Fruit fly (Drosophila melanogaster) whole organism, embryonic: ENCODE data around the gene rogdi.

ENCODE experiments used
- Atf6 ChIP-seq: fragments of 200-800 bp; sonication (Bioruptor generic); IDR thresholded peaks from 2 replicates; pipeline ENCODE4 v1.3.6; 2022; ENCODE audit warnings: missing biosample characterization, missing genetic modification characterization
- CG10543 ChIP-seq: fragments of 200-800 bp; sonication (Bioruptor generic); optimal IDR thresholded peaks from 3 replicates; lab custom pipeline; 2017; ENCODE audit warnings: missing biosample characterization, mild to moderate bottlenecking, missing genetic modification characterization, moderate library complexity
- CG11398 ChIP-seq: fragments of 200-800 bp; sonication (Bioruptor generic); optimal IDR thresholded peaks from 2 replicates; lab custom pipeline; 2016; ENCODE audit warnings: missing biosample characterization, missing genetic modification characterization
- CG11456 ChIP-seq: fragments of 200-800 bp; sonication (Bioruptor generic); IDR thresholded peaks from 3 replicates; pipeline ENCODE4 v1.3.6; 2022; ENCODE audit warnings: missing biosample characterization, missing genetic modification characterization
- CG12104 ChIP-seq: fragments of 200-800 bp; sonication (Bioruptor generic); optimal IDR thresholded peaks from 3 replicates; lab custom pipeline; 2016; ENCODE audit warnings: missing biosample characterization, missing genetic modification characterization
- CG13123 ChIP-seq: fragments of 200-800 bp; sonication (Bioruptor generic); optimal IDR thresholded peaks from 2 replicates; lab custom pipeline; 2016; ENCODE audit warnings: missing biosample characterization, missing genetic modification characterization
- CG13287 ChIP-seq: fragments of 200-800 bp; sonication (Bioruptor generic); IDR thresholded peaks from 2 replicates; pipeline ENCODE4 v1.3.6; 2022; ENCODE audit warnings: missing biosample characterization, missing genetic modification characterization; ENCODE audit not compliant: partially characterized antibody
- CG13296 ChIP-seq: fragments of 200-800 bp; sonication (Bioruptor generic); optimal IDR thresholded peaks from 3 replicates; lab custom pipeline; 2018; ENCODE audit warnings: missing biosample characterization, mild to moderate bottlenecking, missing genetic modification characterization
- CG15269 ChIP-seq: fragments of 200-800 bp; sonication (Bioruptor generic); optimal IDR thresholded peaks from 2 replicates; lab custom pipeline; 2018; ENCODE audit warnings: missing biosample characterization, mild to moderate bottlenecking, missing genetic modification characterization, moderate library complexity
- CG15696 ChIP-seq: fragments of 200-800 bp; sonication (Bioruptor generic); optimal IDR thresholded peaks from 2 replicates; lab custom pipeline; 2019; ENCODE audit warnings: missing biosample characterization, mild to moderate bottlenecking, missing genetic modification characterization, moderate library complexity
- CG1602 ChIP-seq: fragments of 200-800 bp; sonication (Bioruptor generic); optimal IDR thresholded peaks from 3 replicates; lab custom pipeline; 2016; ENCODE audit warnings: missing biosample characterization, missing genetic modification characterization
- CG16813 ChIP-seq: fragments of 200-800 bp; sonication (Bioruptor generic); IDR thresholded peaks from 3 replicates; pipeline ENCODE4 v1.3.6; 2022; ENCODE audit warnings: missing biosample characterization, missing genetic modification characterization; ENCODE audit not compliant: partially characterized antibody
- CG18476 ChIP-seq: fragments of 200-800 bp; sonication (Bioruptor generic); optimal IDR thresholded peaks from 2 replicates; lab custom pipeline; 2016; ENCODE audit warnings: missing biosample characterization, mild to moderate bottlenecking, missing genetic modification characterization
- CG2199 ChIP-seq: fragments of 200-800 bp; sonication (Bioruptor generic); IDR thresholded peaks from 3 replicates; pipeline ENCODE4 v1.3.6; 2022; ENCODE audit warnings: missing biosample characterization, missing genetic modification characterization
- CG3995 ChIP-seq: fragments of 200-800 bp; sonication (Bioruptor generic); optimal IDR thresholded peaks from 3 replicates; lab custom pipeline; 2016; ENCODE audit warnings: missing biosample characterization, missing genetic modification characterization
- CG4360 ChIP-seq: fragments of 200-800 bp; sonication (Bioruptor generic); IDR thresholded peaks from 2 replicates; pipeline ENCODE4 v1.3.6; 2022; ENCODE audit warnings: missing biosample characterization, missing genetic modification characterization
- CG9727 ChIP-seq: fragments of 200-800 bp; sonication (Bioruptor generic); optimal IDR thresholded peaks from 3 replicates; lab custom pipeline; 2017; ENCODE audit warnings: missing biosample characterization, mild to moderate bottlenecking, missing genetic modification characterization
- Dad ChIP-seq: fragments of 200-800 bp; sonication (Bioruptor generic); optimal IDR thresholded peaks from 3 replicates; lab custom pipeline; 2016; ENCODE audit warnings: missing biosample characterization, missing genetic modification characterization
- Dip3 ChIP-seq: fragments of 200-800 bp; sonication (Bioruptor generic); optimal IDR thresholded peaks from 3 replicates; lab custom pipeline; 2016; ENCODE audit warnings: missing biosample characterization, missing genetic modification characterization
- Fer3 ChIP-seq: fragments of 200-800 bp; sonication (Bioruptor generic); optimal IDR thresholded peaks from 2 replicates; lab custom pipeline; 2018; ENCODE audit warnings: missing biosample characterization, mild to moderate bottlenecking, missing genetic modification characterization, moderate library complexity
- Hr51 ChIP-seq, 2 experiments: fragments of 200-800 bp; sonication (Bioruptor generic); optimal IDR thresholded peaks; 2 replicates in 1 of 2; 3 replicates in 1 of 2; lab custom pipeline; 2016 to 2018; ENCODE audit warnings: missing biosample characterization in 2 of 2, missing genetic modification characterization in 2 of 2, mild to moderate bottlenecking in 1 of 2, moderate library complexity in 1 of 2
- Lhr ChIP-seq: fragments of 200-800 bp; sonication (Bioruptor generic); optimal IDR thresholded peaks from 3 replicates; lab custom pipeline; 2017; ENCODE audit warnings: mild to moderate bottlenecking, missing biosample characterization, missing genetic modification reagents, missing genetic modification characterization
- Myb ChIP-seq: fragments of 200-800 bp; sonication (Bioruptor generic); optimal IDR thresholded peaks from 2 replicates; lab custom pipeline; 2016; ENCODE audit warnings: missing biosample characterization, missing genetic modification characterization
- Neu2 ChIP-seq: fragments of 200-800 bp; sonication (Bioruptor generic); optimal IDR thresholded peaks from 3 replicates; lab custom pipeline; 2016; ENCODE audit warnings: missing biosample characterization, missing genetic modification characterization, borderline replicate concordance
- NfI ChIP-seq: fragments of 200-800 bp; sonication (Bioruptor generic); optimal IDR thresholded peaks from 3 replicates; lab custom pipeline; 2018; ENCODE audit warnings: missing biosample characterization, mild to moderate bottlenecking, missing genetic modification characterization, moderate library complexity
- Oaz ChIP-seq: fragments of 200-800 bp; sonication (Bioruptor generic); IDR thresholded peaks from 2 replicates; pipeline ENCODE4 v1.3.6; 2022; ENCODE audit warnings: missing biosample characterization, missing genetic modification characterization
- Oli ChIP-seq: fragments of 200-800 bp; sonication (Bioruptor generic); optimal IDR thresholded peaks from 2 replicates; lab custom pipeline; 2018; ENCODE audit warnings: missing biosample characterization, mild to moderate bottlenecking, missing genetic modification characterization, moderate library complexity
- Ptx1 ChIP-seq: fragments of 200-800 bp; sonication (Bioruptor generic); IDR thresholded peaks from 2 replicates; pipeline ENCODE4 v1.3.6; 2022; ENCODE audit warnings: missing biosample characterization, missing genetic modification characterization
- Sox102F ChIP-seq: fragments of 200-800 bp; sonication (Bioruptor generic); optimal IDR thresholded peaks from 2 replicates; lab custom pipeline; 2018; ENCODE audit warnings: missing biosample characterization, mild to moderate bottlenecking, missing genetic modification characterization, moderate library complexity
- amos ChIP-seq: fragments of 200-800 bp; sonication (Bioruptor generic); IDR thresholded peaks from 2 replicates; pipeline ENCODE4 v1.3.6; 2022; ENCODE audit warnings: missing biosample characterization, missing genetic modification characterization; ENCODE audit not compliant: partially characterized antibody
- crc ChIP-seq: fragments of 200-800 bp; sonication (Bioruptor generic); optimal IDR thresholded peaks from 2 replicates; lab custom pipeline; 2016; ENCODE audit warnings: missing biosample characterization, missing genetic modification characterization
- dan ChIP-seq: fragments of 200-800 bp; sonication (Bioruptor generic); IDR thresholded peaks from 2 replicates; pipeline ENCODE4 v1.3.6; 2022; ENCODE audit warnings: missing biosample characterization, missing genetic modification characterization
- fd3F ChIP-seq: fragments of 200-800 bp; sonication (Bioruptor generic); optimal IDR thresholded peaks from 2 replicates; lab custom pipeline; 2018; ENCODE audit warnings: missing biosample characterization, mild to moderate bottlenecking, missing genetic modification characterization, moderate library complexity
- fd96Cb ChIP-seq: fragments of 200-800 bp; sonication (Bioruptor generic); optimal IDR thresholded peaks from 2 replicates; lab custom pipeline; 2018; ENCODE audit warnings: missing biosample characterization, mild to moderate bottlenecking, missing genetic modification characterization, moderate library complexity
- gfzf ChIP-seq: fragments of 200-800 bp; sonication (Bioruptor generic); optimal IDR thresholded peaks from 2 replicates; lab custom pipeline; 2016; ENCODE audit warnings: missing biosample characterization, mild to moderate bottlenecking, missing genetic modification characterization, moderate library complexity
- hkb ChIP-seq, 2 experiments: fragments of 200-800 bp in 1 of 2; fragments of >200 bp in 1 of 2; sonication (Bioruptor generic) in 1 of 2; IDR thresholded peaks in 1 of 2; optimal IDR thresholded peaks in 1 of 2; 2 replicates each; pipeline versions ENCODE4 v1.3.6 to Lab custom; 2017 to 2022; ENCODE audit warnings: missing biosample characterization in 1 of 2, missing genetic modification characterization in 1 of 2
- insv ChIP-seq, 2 experiments: fragments of 200-800 bp; sonication (Bioruptor generic); optimal IDR thresholded peaks; 3 replicates each; lab custom pipeline; 2016 to 2018; ENCODE audit warnings: missing biosample characterization in 2 of 2, missing genetic modification characterization in 2 of 2
- jumu ChIP-seq: fragments of 200-800 bp; sonication (Bioruptor generic); optimal IDR thresholded peaks from 3 replicates; lab custom pipeline; 2016; ENCODE audit warnings: missing biosample characterization, missing genetic modification characterization
- knrl ChIP-seq: fragments of 200-800 bp; sonication (Bioruptor generic); IDR thresholded peaks from 3 replicates; pipeline ENCODE4 v1.3.6; 2022; ENCODE audit warnings: missing biosample characterization, missing genetic modification characterization; ENCODE audit not compliant: partially characterized antibody
- mirr ChIP-seq: fragments of 200-800 bp; sonication (Bioruptor generic); optimal IDR thresholded peaks from 3 replicates; lab custom pipeline; 2018; ENCODE audit warnings: missing biosample characterization, mild to moderate bottlenecking, missing genetic modification characterization
- nom ChIP-seq: fragments of 200-800 bp; sonication (Bioruptor generic); optimal IDR thresholded peaks from 2 replicates; lab custom pipeline; 2017; ENCODE audit warnings: missing biosample characterization, missing genetic modification characterization, mild to moderate bottlenecking, moderate library complexity, missing genetic modification reagents
- pita ChIP-seq: fragments of 200-800 bp; sonication (Bioruptor generic); optimal IDR thresholded peaks from 2 replicates; lab custom pipeline; 2017; ENCODE audit warnings: missing biosample characterization, mild to moderate bottlenecking, missing genetic modification characterization
- ro ChIP-seq: fragments of 200-800 bp; sonication (Bioruptor generic); IDR thresholded peaks from 2 replicates; pipeline ENCODE4 v1.3.6; 2022; ENCODE audit warnings: missing biosample characterization, missing genetic modification characterization
- run ChIP-seq: fragments of 200-800 bp; sonication (Bioruptor generic); optimal IDR thresholded peaks from 3 replicates; lab custom pipeline; 2018; ENCODE audit warnings: missing biosample characterization, mild to moderate bottlenecking, missing genetic modification characterization
- so ChIP-seq: fragments of 200-800 bp; sonication (Bioruptor generic); IDR thresholded peaks from 3 replicates; pipeline ENCODE4 v1.3.6; 2022; ENCODE audit warnings: missing biosample characterization, missing genetic modification characterization
- usp ChIP-seq: fragments of >200 bp; optimal IDR thresholded peaks from 2 replicates; lab custom pipeline; 2017; ENCODE audit warnings: missing biosample characterization, missing genetic modification characterization
- wek ChIP-seq: fragments of 200-800 bp; sonication (Bioruptor generic); optimal IDR thresholded peaks from 3 replicates; lab custom pipeline; 2018; ENCODE audit warnings: missing biosample characterization, mild to moderate bottlenecking, missing genetic modification characterization, moderate library complexity

rogdi gene

DNA sequence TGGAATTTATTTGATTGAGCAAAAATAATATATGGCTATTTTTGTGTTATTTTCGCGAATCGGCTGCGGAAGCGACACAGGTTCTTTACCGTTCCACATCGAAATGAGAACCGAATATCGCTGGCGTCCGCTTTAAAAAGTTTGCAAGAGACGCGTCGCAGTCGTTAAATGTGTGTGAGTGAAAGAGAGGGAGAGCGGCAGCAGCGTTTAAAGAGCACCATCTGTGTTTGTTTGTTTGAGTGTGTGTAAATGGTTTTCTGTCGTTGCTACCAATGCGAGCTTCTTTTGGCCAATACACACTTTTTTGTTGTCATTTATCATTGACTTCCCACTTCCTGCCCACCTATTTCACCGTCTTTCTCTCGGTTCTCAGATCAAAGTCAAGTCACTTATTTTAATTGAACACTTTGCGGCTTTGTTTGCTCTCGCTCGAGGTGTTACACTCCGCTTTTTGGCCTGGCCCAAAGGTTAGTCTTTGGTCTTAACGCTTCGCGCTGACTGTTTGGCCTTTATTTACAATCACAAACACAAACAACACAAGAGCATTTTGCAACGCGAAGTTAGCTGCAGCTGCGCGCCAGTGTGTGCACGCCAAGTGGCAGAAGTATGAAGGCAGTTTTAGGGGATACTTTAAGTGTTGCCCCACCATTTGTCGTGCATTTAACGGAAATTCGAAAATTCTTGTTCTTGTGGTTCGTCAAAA is 37.1 kb upstream of the rogdi start, which contains the start of gene CG3764 (continued):
- TF ChIP-seq Dad (GFP tag; lab: Kevin White, UChicago), result peak; percentile 75
- TF ChIP-seq run (tag; lab: Kevin White, UChicago), result peak; percentile 66
- TF ChIP-seq CG18476 (GFP tag; lab: Kevin White, UChicago), result peak; percentile 37
- TF ChIP-seq CG9727 (GFP tag; lab: Kevin White, UChicago), result peak; percentile 84
- TF ChIP-seq CG12104, result peak; percentile 74
- peak; percentile 72 for TF ChIP-seq gfzf (GFP tag; lab: Kevin White, UChicago)
- peak in 1 of 2 experiments; percentile 39 for TF ChIP-seq insv (GFP tag; optimal IDR thresholded peaks at IDR 0.05; lab: Kevin White, UChicago)
- peak; percentile 89 for TF ChIP-seq CG13296 (GFP tag; lab: Kevin White, UChicago)
- peak; percentile 46 for TF ChIP-seq CG4360 (GFP tag; lab: Robert Waterston, UW)
- peak; percentile 54 for TF ChIP-seq CG3995 (GFP tag; lab: Kevin White, UChicago)
- TF ChIP-seq CG2199 (GFP tag; lab: Robert Waterston, UW), result no peak
- TF ChIP-seq jumu (GFP tag; lab: Kevin White, UChicago), result peak; percentile 65
- no peak for TF ChIP-seq ro (GFP tag; lab: Robert Waterston, UW)
- TF ChIP-seq Fer3, result peak; percentile 69
- no peak for TF ChIP-seq Neu2
- TF ChIP-seq usp (GFP tag; lab: Kevin White, UChicago), result no peak
- TF ChIP-seq amos, result peak; percentile 45; the same call in 1 of the 2 replicates
- TF ChIP-seq CG10543, result peak; percentile 95
- peak; percentile 46 for TF ChIP-seq Sox102F (GFP tag; lab: Kevin White, UChicago)
- TF ChIP-seq Atf6 (GFP tag; lab: Robert Waterston, UW), result 0 out of 2 replicates have a peak, but pooled peaks have one; percentile 53
- TF ChIP-seq CG13287, result peak; percentile 61
- TF ChIP-seq Dip3 (GFP tag; lab: Kevin White, UChicago), result peak; percentile 62
- no peak for TF ChIP-seq hkb (optimal IDR thresholded peaks at IDR 0.05; lab: Kevin White, UChicago)
- peak; percentile 70 for TF ChIP-seq hkb (GFP tag; IDR thresholded peaks at IDR 0.05; lab: Robert Waterston, UW)
- TF ChIP-seq Hr51 (GFP tag; optimal IDR thresholded peaks at IDR 0.05; lab: Kevin White, UChicago), result peak; percentile 55 to 75
- 0 out of 2 replicates have a peak, but pooled peaks have one; percentile 37 for TF ChIP-seq Oaz (GFP tag; lab: Robert Waterston, UW)
- TF ChIP-seq NfI (GFP tag; lab: Kevin White, UChicago), result peak; percentile 85
- peak; percentile 91 for TF ChIP-seq Lhr (GFP tag; lab: Kevin White, UChicago)
- peak; percentile 74 for TF ChIP-seq CG15696
- TF ChIP-seq CG11456, result peak; percentile 75; the same call in 2 of the 3 replicates
- TF ChIP-seq wek (GFP tag; lab: Kevin White, UChicago), result peak; percentile 92
- peak; percentile 52; the same call in 1 of the 2 replicates for TF ChIP-seq Ptx1
- TF ChIP-seq Myb, result peak; percentile 100
- peak; percentile 34 for TF ChIP-seq crc (GFP tag; lab: Kevin White, UChicago)
- peak; percentile 78 for TF ChIP-seq nom
- no peak for TF ChIP-seq dan (GFP tag; lab: Robert Waterston, UW)
- TF ChIP-seq CG15269, result peak; percentile 73
- peak; percentile 56 for TF ChIP-seq fd3F (GFP tag; lab: Kevin White, UChicago)
- no peak for TF ChIP-seq pita
- peak; percentile 31; the same call in 1 of the 3 replicates for TF ChIP-seq knrl (GFP tag; lab: Robert Waterston, UW)
- peak; percentile 6 for TF ChIP-seq fd96Cb (tag; lab: Kevin White, UChicago)
- TF ChIP-seq Oli, result peak; percentile 43
- TF ChIP-seq CG13123 (GFP tag; lab: Kevin White, UChicago), result peak; percentile 80
- TF ChIP-seq CG11398 (GFP tag; lab: Kevin White, UChicago), result peak; percentile 78
- peak; percentile 30 for TF ChIP-seq CG1602 (GFP tag; lab: Kevin White, UChicago)
- peak; percentile 94 for TF ChIP-seq mirr (GFP tag; lab: Kevin White, UChicago)
- peak; percentile 44; the same call in 2 of the 3 replicates for TF ChIP-seq so (GFP tag; lab: Robert Waterston, UW)
- TF ChIP-seq CG16813 (GFP tag; lab: Robert Waterston, UW), result 0 out of 3 replicates have a peak, but pooled peaks have one; percentile 28
